Fruit fly (Drosophila melanogaster) whole organism, wandering third instar larva: ENCODE measurements around the gene CG1092.

Source experiments
- Abd-B ChIP-seq: fragments of >200 bp; optimal IDR thresholded peaks from 2 replicates; lab custom pipeline; 2017; ENCODE audit warnings: missing biosample characterization, missing genetic modification characterization
- GATAd ChIP-seq: sonication (Bioruptor generic); optimal IDR thresholded peaks from 2 replicates; lab custom pipeline; 2016; ENCODE audit warnings: missing biosample characterization, missing genetic modification characterization
- HLH106 ChIP-seq: fragments of 200-800 bp; optimal IDR thresholded peaks from 3 replicates; lab custom pipeline; 2019; ENCODE audit warnings: missing biosample characterization, mild to moderate bottlenecking, missing genetic modification characterization, moderate library complexity
- Hnf4 ChIP-seq: fragments of 200-800 bp; sonication (Bioruptor generic); optimal IDR thresholded peaks from 2 replicates; lab custom pipeline; 2016; ENCODE audit warnings: missing biosample characterization, mild to moderate bottlenecking, missing genetic modification characterization
- Hr78 ChIP-seq: fragments of >200 bp; optimal IDR thresholded peaks from 2 replicates; lab custom pipeline; 2017; ENCODE audit warnings: missing biosample characterization, missing genetic modification characterization
- N ChIP-seq: fragments of >200 bp; optimal IDR thresholded peaks from 2 replicates; lab custom pipeline; 2018; ENCODE audit warnings: missing biosample characterization, missing external identifiers, missing genetic modification characterization
- OdsH ChIP-seq: fragments of 200-800 bp; sonication (Bioruptor generic); optimal IDR thresholded peaks from 2 replicates; lab custom pipeline; 2016; ENCODE audit warnings: missing biosample characterization, mild to moderate bottlenecking, missing genetic modification characterization
- dl ChIP-seq, 2 experiments: fragments of 175-275, 200-275 bp in 1 of 2; fragments of 200-275 bp in 1 of 2; sonication (Bioruptor generic); optimal IDR thresholded peaks; lab custom pipeline; 2018; ENCODE audit warnings: mild to moderate bottlenecking in 2 of 2, missing biosample characterization in 2 of 2, missing genetic modification characterization in 2 of 2, moderate library complexity in 2 of 2; ENCODE audit not compliant: partially characterized antibody in 2 of 2, insufficient read depth in 1 of 2
- fru ChIP-seq: fragments of 200-800 bp; sonication (Bioruptor generic); optimal IDR thresholded peaks from 3 replicates; lab custom pipeline; 2016; ENCODE audit warnings: missing biosample characterization, mild to moderate bottlenecking, missing genetic modification characterization
- pan ChIP-seq: fragments of >200 bp; optimal IDR thresholded peaks from 2 replicates; lab custom pipeline; 2017
- psq ChIP-seq: fragments of 200-800 bp; sonication (Bioruptor generic); optimal IDR thresholded peaks from 3 replicates; lab custom pipeline; 2017; ENCODE audit warnings: missing biosample characterization, mild to moderate bottlenecking, missing genetic modification characterization, moderate library complexity
- usp ChIP-seq: fragments of >200 bp; optimal IDR thresholded peaks from 2 replicates; lab custom pipeline; 2017; ENCODE audit warnings: missing biosample characterization, missing genetic modification characterization

- TF ChIP-seq fru (GFP tag; lab: Kevin White, UChicago) (no peak), Abd-B (GFP tag; lab: Kevin White, UChicago) (no peak), GATAd (GFP tag; lab: Kevin White, UChicago) (no peak), Hnf4 (no peak), OdsH (no peak), usp (GFP tag; lab: Kevin White, UChicago) (no peak), dl (GFP tag; optimal IDR thresholded peaks at IDR 0.05; lab: Kevin White, UChicago; ENCODE audit: insufficient read depth in 1 of 2, partially characterized antibody in 2 of 2) (no peak), N (GFP tag; lab: Kevin White, UChicago) (no peak), Hr78 (GFP tag; lab: Kevin White, UChicago) (no peak), pan (lab: Kevin White, UChicago) (no peak), psq (GFP tag; lab: Kevin White, UChicago) (no peak), HLH106 (no peak)
Observed at dm6 chr3R:4291289-4291688, 24.7 kb downstream of the CG1092 start.
